Fruit fly (Drosophila melanogaster) whole organism, embryonic: ENCODE data around the gene Hand.

Experiments
- Aef1 ChIP-seq: fragments of 200-800 bp; sonication (Bioruptor generic); IDR thresholded peaks from 3 replicates; pipeline ENCODE4 v1.3.6; 2022; ENCODE audit warnings: missing biosample characterization, missing genetic modification characterization
- BEAF-32 ChIP-seq: fragments of 200-800 bp; sonication (Bioruptor generic); optimal IDR thresholded peaks from 3 replicates; lab custom pipeline; 2017; ENCODE audit warnings: missing biosample characterization, missing genetic modification characterization, mild to moderate bottlenecking, moderate library complexity, missing genetic modification reagents
- BtbVII ChIP-seq: fragments of 200-800 bp; sonication (Bioruptor generic); optimal IDR thresholded peaks from 3 replicates; lab custom pipeline; 2017; ENCODE audit warnings: missing biosample characterization, mild to moderate bottlenecking, missing genetic modification characterization
- CG1024 ChIP-seq: fragments of 200-800 bp; sonication (Bioruptor generic); IDR thresholded peaks from 2 replicates; pipeline ENCODE4 v1.3.6; 2022; ENCODE audit warnings: missing biosample characterization, missing genetic modification characterization
- CG11398 ChIP-seq: fragments of 200-800 bp; sonication (Bioruptor generic); optimal IDR thresholded peaks from 2 replicates; lab custom pipeline; 2016; ENCODE audit warnings: missing biosample characterization, missing genetic modification characterization
- CG12236 ChIP-seq: fragments of 200-800 bp; sonication (Bioruptor generic); optimal IDR thresholded peaks from 2 replicates; lab custom pipeline; 2016; ENCODE audit warnings: missing biosample characterization, missing genetic modification characterization
- CG15269 ChIP-seq: fragments of 200-800 bp; sonication (Bioruptor generic); optimal IDR thresholded peaks from 2 replicates; lab custom pipeline; 2018; ENCODE audit warnings: missing biosample characterization, mild to moderate bottlenecking, missing genetic modification characterization, moderate library complexity
- CG15514 ChIP-seq: fragments of 200-800 bp; sonication (Bioruptor generic); optimal IDR thresholded peaks from 3 replicates; lab custom pipeline; 2017; ENCODE audit warnings: missing biosample characterization, missing genetic modification characterization, mild to moderate bottlenecking, moderate library complexity, missing genetic modification reagents
- CG17361 ChIP-seq: fragments of 200-800 bp; sonication (Bioruptor generic); IDR thresholded peaks from 3 replicates; pipeline ENCODE4 v1.3.6; 2022; ENCODE audit warnings: missing biosample characterization, missing genetic modification characterization
- CG17802 ChIP-seq: fragments of 200-800 bp; sonication (Bioruptor generic); optimal IDR thresholded peaks from 2 replicates; lab custom pipeline; 2018; ENCODE audit warnings: missing biosample characterization, mild to moderate bottlenecking, missing genetic modification characterization, moderate library complexity
- CG18476 ChIP-seq: fragments of 200-800 bp; sonication (Bioruptor generic); optimal IDR thresholded peaks from 2 replicates; lab custom pipeline; 2016; ENCODE audit warnings: missing biosample characterization, mild to moderate bottlenecking, missing genetic modification characterization
- CG2129 ChIP-seq: fragments of 200-800 bp; sonication (Bioruptor generic); IDR thresholded peaks from 2 replicates; pipeline ENCODE4 v1.3.6; 2022; ENCODE audit warnings: missing biosample characterization, missing genetic modification characterization; ENCODE audit not compliant: partially characterized antibody
- CG3065 ChIP-seq: fragments of 200-800 bp; sonication (Bioruptor generic); optimal IDR thresholded peaks from 2 replicates; lab custom pipeline; 2016; ENCODE audit warnings: missing biosample characterization, missing genetic modification characterization
- CG32772 ChIP-seq: fragments of 200-800 bp; sonication (Bioruptor generic); IDR thresholded peaks from 2 replicates; pipeline ENCODE4 v1.3.6; 2022; ENCODE audit warnings: missing biosample characterization, missing genetic modification characterization
- CG34422 ChIP-seq: fragments of 200-800 bp; sonication (Bioruptor generic); IDR thresholded peaks from 3 replicates; pipeline ENCODE4 v1.3.6; 2022; ENCODE audit warnings: missing biosample characterization, missing genetic modification characterization
- CG4424 ChIP-seq: fragments of 200-800 bp; sonication (Bioruptor generic); optimal IDR thresholded peaks from 3 replicates; lab custom pipeline; 2016; ENCODE audit warnings: missing biosample characterization, missing genetic modification characterization
- CG4617 ChIP-seq: fragments of 200-800 bp; sonication (Bioruptor generic); optimal IDR thresholded peaks from 3 replicates; lab custom pipeline; 2016; ENCODE audit warnings: missing biosample characterization, missing genetic modification characterization, borderline replicate concordance
- CG8281 ChIP-seq: fragments of 200-800 bp; sonication (Bioruptor generic); optimal IDR thresholded peaks from 2 replicates; lab custom pipeline; 2018; ENCODE audit warnings: missing biosample characterization, mild to moderate bottlenecking, missing genetic modification characterization, moderate library complexity
- CG8944 ChIP-seq: fragments of 200-800 bp; sonication (Bioruptor generic); optimal IDR thresholded peaks from 3 replicates; lab custom pipeline; 2016; ENCODE audit warnings: missing biosample characterization, missing genetic modification characterization
- Dek ChIP-seq: fragments of 200-800 bp; sonication (Bioruptor generic); optimal IDR thresholded peaks from 3 replicates; lab custom pipeline; 2019; ENCODE audit warnings: missing biosample characterization, mild to moderate bottlenecking, missing genetic modification characterization, moderate library complexity
- Dip2 ChIP-seq: fragments of 200-800 bp; sonication (Bioruptor generic); IDR thresholded peaks from 2 replicates; pipeline ENCODE4 v1.3.6; 2022; ENCODE audit warnings: missing biosample characterization, missing genetic modification characterization
- Hr51 ChIP-seq, 2 experiments: fragments of 200-800 bp; sonication (Bioruptor generic); optimal IDR thresholded peaks; 2 replicates in 1 of 2; 3 replicates in 1 of 2; lab custom pipeline; 2016 to 2018; ENCODE audit warnings: missing biosample characterization in 2 of 2, missing genetic modification characterization in 2 of 2, mild to moderate bottlenecking in 1 of 2, moderate library complexity in 1 of 2
- Nf-YC ChIP-seq: fragments of 200-800 bp; optimal IDR thresholded peaks from 3 replicates; lab custom pipeline; 2019; ENCODE audit warnings: missing biosample characterization, mild to moderate bottlenecking, missing genetic modification characterization, moderate library complexity
- Rfx ChIP-seq: fragments of 200-800 bp; sonication (Bioruptor generic); IDR thresholded peaks from 2 replicates; pipeline ENCODE4 v1.3.6; 2022; ENCODE audit warnings: missing biosample characterization, missing genetic modification characterization
- Spps ChIP-seq: fragments of 200-800 bp; sonication (Bioruptor generic); optimal IDR thresholded peaks from 2 replicates; lab custom pipeline; 2018; ENCODE audit warnings: missing biosample characterization, mild to moderate bottlenecking, missing genetic modification characterization
- bsh ChIP-seq, 2 experiments: fragments of 200-800 bp; sonication (Bioruptor generic); optimal IDR thresholded peaks; 2 replicates each; lab custom pipeline; 2017 to 2018; ENCODE audit warnings: mild to moderate bottlenecking in 2 of 2, missing biosample characterization in 2 of 2, missing genetic modification characterization in 2 of 2, moderate library complexity in 1 of 2
- btn ChIP-seq: fragments of 200-800 bp; sonication (Bioruptor generic); optimal IDR thresholded peaks from 2 replicates; lab custom pipeline; 2016; ENCODE audit warnings: missing biosample characterization, missing genetic modification characterization
- crp ChIP-seq, 2 experiments: fragments of 200-800 bp; sonication (Bioruptor generic); optimal IDR thresholded peaks; 2 replicates in 1 of 2; 3 replicates in 1 of 2; lab custom pipeline; 2017; ENCODE audit warnings: missing biosample characterization in 2 of 2, missing genetic modification characterization in 2 of 2, mild to moderate bottlenecking in 1 of 2, moderate library complexity in 1 of 2
- eyg ChIP-seq: fragments of 200-800 bp; sonication (Bioruptor generic); optimal IDR thresholded peaks from 3 replicates; lab custom pipeline; 2016; ENCODE audit warnings: missing biosample characterization, missing genetic modification characterization
- fd64A ChIP-seq: fragments of 200-800 bp; sonication (Bioruptor generic); optimal IDR thresholded peaks from 3 replicates; lab custom pipeline; 2018; ENCODE audit warnings: missing biosample characterization, mild to moderate bottlenecking, missing genetic modification characterization
- fru ChIP-seq: fragments of >200 bp; optimal IDR thresholded peaks from 2 replicates; lab custom pipeline; 2017
- gt ChIP-seq: fragments of 200-800 bp; sonication (Bioruptor generic); IDR thresholded peaks from 2 replicates; pipeline ENCODE4 v1.3.6; 2022; ENCODE audit warnings: missing biosample characterization, missing genetic modification characterization
- her ChIP-seq: fragments of 200-800 bp; sonication (Bioruptor generic); optimal IDR thresholded peaks from 2 replicates; lab custom pipeline; 2016; ENCODE audit warnings: missing biosample characterization, missing genetic modification characterization
- jigr1 ChIP-seq: fragments of 200-800 bp; sonication (Bioruptor generic); IDR thresholded peaks from 3 replicates; pipeline ENCODE4 v1.3.6; 2022; ENCODE audit warnings: missing biosample characterization, missing genetic modification characterization
- mld ChIP-seq: fragments of 200-800 bp; sonication (Bioruptor generic); IDR thresholded peaks from 3 replicates; pipeline ENCODE4 v1.3.6; 2022; ENCODE audit warnings: missing biosample characterization, missing genetic modification characterization; ENCODE audit not compliant: partially characterized antibody
- peb ChIP-seq: fragments of 200-800 bp; sonication (Bioruptor generic); IDR thresholded peaks from 2 replicates; pipeline ENCODE4 v1.3.6; 2022; ENCODE audit warnings: missing biosample characterization, missing genetic modification characterization
- pfk ChIP-seq: fragments of 200-800 bp; sonication (Bioruptor generic); optimal IDR thresholded peaks from 2 replicates; lab custom pipeline; 2018; ENCODE audit warnings: missing biosample characterization, mild to moderate bottlenecking, missing genetic modification characterization, moderate library complexity
- pzg ChIP-seq: fragments of 200-800 bp; sonication (Bioruptor generic); optimal IDR thresholded peaks from 3 replicates; lab custom pipeline; 2018; ENCODE audit warnings: missing biosample characterization, mild to moderate bottlenecking, missing genetic modification characterization, moderate library complexity
- ranshi ChIP-seq: fragments of 200-800 bp; sonication (Bioruptor generic); IDR thresholded peaks from 2 replicates; pipeline ENCODE4 v1.3.6; 2022; ENCODE audit warnings: missing biosample characterization, missing genetic modification characterization
- rib ChIP-seq: fragments of 200-800 bp; sonication (Bioruptor generic); IDR thresholded peaks from 2 replicates; pipeline ENCODE4 v1.3.6; 2022; ENCODE audit warnings: missing biosample characterization, missing genetic modification characterization
- ro ChIP-seq: fragments of 200-800 bp; sonication (Bioruptor generic); IDR thresholded peaks from 2 replicates; pipeline ENCODE4 v1.3.6; 2022; ENCODE audit warnings: missing biosample characterization, missing genetic modification characterization
- salm ChIP-seq: fragments of 200-800 bp; sonication (Bioruptor generic); optimal IDR thresholded peaks from 2 replicates; lab custom pipeline; 2018; ENCODE audit warnings: missing biosample characterization, mild to moderate bottlenecking, missing genetic modification characterization
- sqz ChIP-seq: fragments of 200-800 bp; sonication (Bioruptor generic); optimal IDR thresholded peaks from 3 replicates; lab custom pipeline; 2018; ENCODE audit warnings: missing biosample characterization, mild to moderate bottlenecking, missing genetic modification characterization
- sr ChIP-seq: fragments of 200-800 bp; sonication (Bioruptor generic); IDR thresholded peaks from 3 replicates; pipeline ENCODE4 v1.3.6; 2022; ENCODE audit warnings: missing biosample characterization, missing genetic modification characterization
- stc ChIP-seq: fragments of 200-800 bp; sonication (Bioruptor generic); IDR thresholded peaks from 2 replicates; pipeline ENCODE4 v1.3.6; 2022; ENCODE audit warnings: missing biosample characterization, missing genetic modification characterization
- tap ChIP-seq: fragments of 200-800 bp; optimal IDR thresholded peaks from 3 replicates; lab custom pipeline; 2019; ENCODE audit warnings: missing biosample characterization, mild to moderate bottlenecking, missing genetic modification characterization, moderate library complexity
- tin ChIP-seq: fragments of 200-800 bp; sonication (Bioruptor generic); optimal IDR thresholded peaks from 3 replicates; lab custom pipeline; 2016; ENCODE audit warnings: missing biosample characterization, missing genetic modification characterization
- toy ChIP-seq: fragments of 200-800 bp; sonication (Bioruptor generic); IDR thresholded peaks from 2 replicates; pipeline ENCODE4 v1.3.6; 2022; ENCODE audit warnings: missing biosample characterization, missing genetic modification characterization
- usp ChIP-seq: fragments of >200 bp; optimal IDR thresholded peaks from 2 replicates; lab custom pipeline; 2017; ENCODE audit warnings: missing biosample characterization, missing genetic modification characterization
- vnd ChIP-seq: fragments of 200-800 bp; sonication (Bioruptor generic); IDR thresholded peaks from 3 replicates; pipeline ENCODE4 v1.3.6; 2022; ENCODE audit warnings: missing biosample characterization, missing genetic modification characterization; ENCODE audit not compliant: partially characterized antibody
- wdn ChIP-seq: fragments of 200-800 bp; sonication (Bioruptor generic); IDR thresholded peaks from 2 replicates; pipeline ENCODE4 v1.3.6; 2022; ENCODE audit warnings: missing biosample characterization, missing genetic modification characterization

The Hand gene

dm6 chr2L:10292066-10292560 is 3.1 kb downstream of the Hand start, which contains the start of gene Ufd4 (continued):
- no peak for TF ChIP-seq CG3065 (GFP tag; lab: Kevin White, UChicago)
- peak; percentile 3 for TF ChIP-seq CG8944
- TF ChIP-seq pfk (GFP tag; lab: Kevin White, UChicago) = peak; percentile 47
- TF ChIP-seq Nf-YC (tag; lab: Kevin White, UChicago) = peak; percentile 78
- no peak for TF ChIP-seq CG34422 (GFP tag; lab: Robert Waterston, UW)
- TF ChIP-seq fru = no peak
- peak in 1 of 2 experiments; percentile 56 for TF ChIP-seq Hr51 (GFP tag; optimal IDR thresholded peaks at IDR 0.05; lab: Kevin White, UChicago)
- TF ChIP-seq BtbVII (GFP tag; lab: Kevin White, UChicago) = no peak
- peak; percentile 80 for TF ChIP-seq stc (GFP tag; lab: Robert Waterston, UW)
- peak; percentile 23 for TF ChIP-seq eyg (GFP tag; lab: Kevin White, UChicago)
- peak; percentile 14 for TF ChIP-seq btn
- TF ChIP-seq CG17361 (GFP tag; lab: Robert Waterston, UW) = no peak
- no peak for TF ChIP-seq crp (GFP tag; optimal IDR thresholded peaks at IDR 0.05; lab: Kevin White, UChicago)
- peak; percentile 47; the same call in 1 of the 3 replicates for TF ChIP-seq Aef1 (GFP tag; lab: Robert Waterston, UW)
- TF ChIP-seq Dek (tag; lab: Kevin White, UChicago) = no peak
- no peak for TF ChIP-seq salm (tag; lab: Kevin White, UChicago)
- TF ChIP-seq CG32772 = no peak
- no peak for TF ChIP-seq CG15514 (GFP tag; lab: Kevin White, UChicago)
- TF ChIP-seq sr (GFP tag; lab: Robert Waterston, UW) = no peak
- TF ChIP-seq jigr1 (GFP tag; lab: Robert Waterston, UW) = no peak
- TF ChIP-seq her (GFP tag; lab: Kevin White, UChicago) = peak; percentile 40
- TF ChIP-seq CG1024 (GFP tag; lab: Robert Waterston, UW) = peak; percentile 80; the same call in 1 of the 2 replicates
- peak; percentile 69 for TF ChIP-seq CG18476 (GFP tag; lab: Kevin White, UChicago)
- TF ChIP-seq gt (GFP tag; lab: Robert Waterston, UW) = no peak
- peak; percentile 25; the same call in 1 of the 2 replicates for TF ChIP-seq rib (GFP tag; lab: Robert Waterston, UW)
- TF ChIP-seq BEAF-32 = peak; percentile 55
- no peak for TF ChIP-seq tap
- no peak for TF ChIP-seq sqz (GFP tag; lab: Kevin White, UChicago)
- TF ChIP-seq toy (GFP tag; lab: Robert Waterston, UW) = no peak
- peak; percentile 57 for TF ChIP-seq CG11398 (GFP tag; lab: Kevin White, UChicago)
- TF ChIP-seq ro = no peak
- TF ChIP-seq CG2129 (GFP tag; lab: Robert Waterston, UW) = no peak
- TF ChIP-seq CG4424 = peak; percentile 74
- TF ChIP-seq CG15269 = no peak
- TF ChIP-seq pzg (GFP tag; lab: Kevin White, UChicago) = peak; percentile 62
- TF ChIP-seq bsh (GFP tag; optimal IDR thresholded peaks at IDR 0.05; lab: Kevin White, UChicago) = no peak
- no peak for TF ChIP-seq fd64A (GFP tag; lab: Kevin White, UChicago)
- no peak for TF ChIP-seq CG8281 (tag; lab: Kevin White, UChicago)
- no peak for TF ChIP-seq vnd (GFP tag; lab: Robert Waterston, UW)
- TF ChIP-seq wdn (GFP tag; lab: Robert Waterston, UW) = 0 out of 2 replicates have a peak, but pooled peaks have one; percentile 41
- TF ChIP-seq CG17802 (tag; lab: Kevin White, UChicago) = no peak
- no peak for TF ChIP-seq CG12236 (GFP tag; lab: Kevin White, UChicago)
- TF ChIP-seq peb = no peak
- no peak for TF ChIP-seq usp
- no peak; the same call in 1 of the 2 replicates for TF ChIP-seq Rfx (GFP tag; lab: Robert Waterston, UW)
- no peak for TF ChIP-seq Dip2 (GFP tag; lab: Robert Waterston, UW)
- TF ChIP-seq ranshi (GFP tag; lab: Robert Waterston, UW) = no peak; the same call in 1 of the 2 replicates
- peak; percentile 68 for TF ChIP-seq CG4617 (GFP tag; lab: Kevin White, UChicago)
- TF ChIP-seq mld (GFP tag; lab: Robert Waterston, UW) = no peak
- peak; percentile 43 for TF ChIP-seq Spps (tag; lab: Kevin White, UChicago)
- peak; percentile 68 for TF ChIP-seq tin (GFP tag; lab: Kevin White, UChicago)
